Worm (Caenorhabditis elegans) whole organism, early embryonic: ENCODE results near the gene Y57A10B.6.

Experiments used
- B0310.2 ChIP-seq: sonication (generic microtip); optimal IDR thresholded peaks from 2 replicates; lab custom pipeline; 2016; ENCODE audit warnings: mild to moderate bottlenecking, missing genetic modification characterization, missing compliant biosample characterization
- F13C5.2 ChIP-seq: sonication (generic microtip); optimal IDR thresholded peaks from 2 replicates; lab custom pipeline; 2017; ENCODE audit warnings: mild to moderate bottlenecking, missing genetic modification characterization, inconsistent platforms, missing compliant biosample characterization
- aly-1 ChIP-seq: sonication (generic microtip); optimal IDR thresholded peaks from 2 replicates; lab custom pipeline; 2016; ENCODE audit warnings: missing genetic modification characterization, missing compliant biosample characterization
- ama-1 ChIP-seq: fragments of 150-350 bp; optimal IDR thresholded peaks from 2 replicates; lab custom pipeline; 2014
- ceh-13 ChIP-seq: fragments of 200-800 bp; sonication (Bioruptor generic); optimal IDR thresholded peaks from 2 replicates; lab custom pipeline; 2018; ENCODE audit warnings: mild to moderate bottlenecking, missing genetic modification characterization, missing compliant biosample characterization
- ceh-36 ChIP-seq: sonication (generic microtip); optimal IDR thresholded peaks from 2 replicates; lab custom pipeline; 2016; ENCODE audit warnings: missing genetic modification characterization, inconsistent platforms, missing compliant biosample characterization
- ets-7 ChIP-seq: sonication (generic microtip); optimal IDR thresholded peaks from 2 replicates; lab custom pipeline; 2016; ENCODE audit warnings: missing genotype, missing genetic modification characterization, missing compliant biosample characterization
- flt-1 ChIP-seq: fragments of 200-800 bp; sonication (Bioruptor generic); IDR thresholded peaks from 2 replicates; pipeline ENCODE4 v1.3.6; 2022; ENCODE audit warnings: missing genetic modification characterization, missing compliant biosample characterization
- hmbx-1 ChIP-seq: sonication (generic microtip); optimal IDR thresholded peaks from 2 replicates; lab custom pipeline; 2016; ENCODE audit warnings: mild to moderate bottlenecking, missing genetic modification characterization, missing compliant biosample characterization
- hmg-4 ChIP-seq: fragments of 200-800 bp; sonication (Bioruptor generic); optimal IDR thresholded peaks from 2 replicates; lab custom pipeline; 2018; ENCODE audit warnings: mild to moderate bottlenecking, missing genetic modification characterization, missing compliant biosample characterization
- hnd-1 ChIP-seq: sonication (generic microtip); optimal IDR thresholded peaks from 2 replicates; lab custom pipeline; 2016; ENCODE audit warnings: missing genetic modification characterization, missing compliant biosample characterization
- pes-1 ChIP-seq: fragments of 200-800 bp; sonication (Bioruptor generic); IDR thresholded peaks from 2 replicates; pipeline ENCODE4 v1.3.6; 2022; ENCODE audit warnings: missing genetic modification reagents, missing genetic modification characterization, missing compliant biosample characterization
- scrt-1 ChIP-seq: fragments of 200-800 bp; sonication (Bioruptor generic); IDR thresholded peaks from 2 replicates; pipeline ENCODE4 v1.3.6; 2022; ENCODE audit warnings: missing genetic modification characterization, missing compliant biosample characterization
- sea-1 ChIP-seq: fragments of 200-800 bp; sonication (Bioruptor generic); conservative IDR thresholded peaks from 2 replicates; pipeline ENCODE4 v1.3.6; 2022; ENCODE audit warnings: missing genetic modification characterization, missing compliant biosample characterization
- tbx-11 ChIP-seq: fragments of 200-800 bp; sonication (Bioruptor generic); IDR thresholded peaks from 2 replicates; pipeline ENCODE4 v1.3.6; 2022; ENCODE audit warnings: missing genetic modification characterization, missing compliant biosample characterization
- tbx-37 ChIP-seq: fragments of 200-800 bp; sonication (Bioruptor generic); conservative IDR thresholded peaks from 2 replicates; pipeline ENCODE4 v1.3.6; 2022; ENCODE audit warnings: missing genetic modification reagents, missing genetic modification characterization, missing compliant biosample characterization
- tra-4 ChIP-seq: sonication (generic microtip); optimal IDR thresholded peaks from 2 replicates; lab custom pipeline; 2017; ENCODE audit warnings: missing genetic modification characterization, missing compliant biosample characterization

Y57A10B.6 gene

DNA sequence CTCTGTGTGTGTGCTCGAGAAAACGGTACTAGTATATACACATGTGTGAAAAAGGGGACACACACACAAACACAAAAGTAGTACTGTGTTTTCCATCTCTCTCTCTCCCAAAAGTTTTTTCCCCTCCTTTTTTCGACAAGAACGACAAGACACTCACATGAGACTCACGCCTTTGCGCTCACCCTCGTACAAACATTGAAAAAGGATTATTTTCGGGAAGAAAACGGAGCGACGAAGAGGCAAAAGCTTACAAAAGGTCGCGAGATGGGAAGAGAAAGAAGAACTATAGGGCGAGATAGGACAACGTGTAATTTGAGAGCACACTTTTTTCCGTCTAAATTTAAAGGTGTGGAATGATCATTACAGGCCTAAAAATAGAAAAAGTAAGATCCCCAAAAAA is 40.0 kb upstream of the Y57A10B.6 start:
- no peak for TF ChIP-seq ama-1 (lab: Kevin White, UChicago)
- TF ChIP-seq ets-7 (tag; lab: Kevin White, UChicago): no peak
- no peak for TF ChIP-seq B0310.2 (tag; lab: Kevin White, UChicago)
- no peak for TF ChIP-seq ceh-36
- no peak for TF ChIP-seq tbx-37 (GFP tag; lab: Robert Waterston, UW)
- no peak for TF ChIP-seq hnd-1 (tag; lab: Kevin White, UChicago)
- no peak for TF ChIP-seq flt-1
- no peak for TF ChIP-seq sea-1 (GFP tag; lab: Robert Waterston, UW)
- TF ChIP-seq F13C5.2 (tag; lab: Kevin White, UChicago): no peak
- TF ChIP-seq ceh-13 (GFP tag; lab: Kevin White, UChicago): no peak
- no peak for TF ChIP-seq tbx-11
- no peak for TF ChIP-seq hmbx-1 (tag; lab: Kevin White, UChicago)
- no peak for TF ChIP-seq scrt-1 (GFP tag; lab: Robert Waterston, UW)
- TF ChIP-seq hmg-4 (GFP tag; lab: Kevin White, UChicago): no peak
- TF ChIP-seq aly-1 (tag; lab: Kevin White, UChicago): no peak
- TF ChIP-seq pes-1: no peak
- no peak for TF ChIP-seq tra-4 (tag; lab: Kevin White, UChicago)

ce11 chrII:12350737-12351275 is 39.1 kb upstream of the Y57A10B.6 start:
- TF ChIP-seq hnd-1 (tag; lab: Kevin White, UChicago) (no peak), F13C5.2 (tag; lab: Kevin White, UChicago) (no peak), aly-1 (tag; lab: Kevin White, UChicago) (no peak), sea-1 (GFP tag; lab: Robert Waterston, UW) (no peak), flt-1 (no peak), ama-1 (lab: Kevin White, UChicago) (no peak), tbx-11 (no peak), pes-1 (no peak), hmg-4 (GFP tag; lab: Kevin White, UChicago) (no peak), tra-4 (tag; lab: Kevin White, UChicago) (no peak), tbx-37 (GFP tag; lab: Robert Waterston, UW) (no peak), ceh-36 (no peak), ceh-13 (GFP tag; lab: Kevin White, UChicago) (no peak), hmbx-1 (tag; lab: Kevin White, UChicago) (no peak), ets-7 (tag; lab: Kevin White, UChicago) (no peak)

- TF ChIP-seq sea-1 (GFP tag; lab: Robert Waterston, UW) (no peak), ets-7 (tag; lab: Kevin White, UChicago) (no peak), B0310.2 (tag; lab: Kevin White, UChicago) (no peak)
Measured at ce11 chrII:12352115-12352514, 37.8 kb upstream of the Y57A10B.6 start, which contains the start of gene ras-1. ras-1 (minus strand) TSS chrII:12352243.

- no peak for TF ChIP-seq hnd-1 (tag; lab: Kevin White, UChicago)
- no peak for TF ChIP-seq flt-1
- TF ChIP-seq B0310.2 (tag; lab: Kevin White, UChicago): no peak
- no peak for TF ChIP-seq ceh-36
- no peak for TF ChIP-seq tbx-11
- TF ChIP-seq aly-1 (tag; lab: Kevin White, UChicago): no peak
Measured at ce11 chrII:12353104-12353503, 36.8 kb upstream of the Y57A10B.6 start.

DNA sequence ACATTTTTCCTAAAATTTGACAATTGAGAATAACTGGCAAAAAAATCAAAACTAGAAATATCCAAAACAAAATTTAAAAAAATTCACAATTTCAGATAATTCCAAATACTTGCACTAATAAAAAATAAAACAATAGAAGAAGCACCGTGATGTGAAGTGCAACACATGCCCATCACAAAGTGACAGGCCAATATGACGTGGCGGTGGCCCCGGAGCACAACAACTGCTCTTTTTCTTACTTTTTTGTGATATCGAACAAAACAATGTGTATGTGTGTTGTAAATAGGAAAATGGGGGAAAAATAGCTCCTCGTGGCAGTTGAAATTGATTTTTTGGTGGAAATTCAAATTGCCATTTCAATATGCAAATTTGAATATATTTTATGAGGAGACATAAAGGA is 36.1 kb upstream of the Y57A10B.6 start:
- TF ChIP-seq B0310.2 (tag; lab: Kevin White, UChicago) (no peak), pes-1 (no peak), sea-1 (GFP tag; lab: Robert Waterston, UW) (no peak), hmg-4 (GFP tag; lab: Kevin White, UChicago) (no peak), hnd-1 (tag; lab: Kevin White, UChicago) (no peak), flt-1 (no peak)

DNA sequence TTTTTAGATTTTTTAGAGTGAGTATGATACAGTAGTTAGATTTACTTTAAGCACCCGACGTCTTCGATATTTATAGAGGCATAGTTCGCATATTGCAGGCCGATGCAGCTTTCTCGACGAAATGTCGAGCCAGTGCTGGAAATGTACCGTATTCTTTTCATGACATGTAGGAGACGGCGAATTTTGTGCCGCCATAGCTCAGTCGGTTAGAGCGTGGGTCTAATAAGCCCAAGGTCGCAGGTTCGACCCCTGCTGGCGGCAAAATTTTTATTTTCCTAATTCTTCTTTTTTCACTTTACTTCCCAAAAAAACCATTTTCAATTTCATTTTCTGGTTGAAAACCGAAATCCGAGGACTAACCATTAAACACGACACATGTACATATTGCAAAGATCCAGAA is 27.6 kb upstream of the Y57A10B.6 start:
- TF ChIP-seq ceh-13 (GFP tag; lab: Kevin White, UChicago): no peak
- TF ChIP-seq tbx-37 (GFP tag; lab: Robert Waterston, UW): no peak
- peak; percentile 73 for TF ChIP-seq pes-1
- TF ChIP-seq ceh-36: no peak
- no peak for TF ChIP-seq hnd-1 (tag; lab: Kevin White, UChicago)
- TF ChIP-seq aly-1 (tag; lab: Kevin White, UChicago): no peak
- 0 out of 2 replicates have a peak, but pooled peaks have one; percentile 31 for TF ChIP-seq flt-1
- no peak for TF ChIP-seq sea-1 (GFP tag; lab: Robert Waterston, UW)
- no peak for TF ChIP-seq ets-7 (tag; lab: Kevin White, UChicago)

ce11 chrII:12369202-12369601 is 20.7 kb upstream of the Y57A10B.6 start:
- TF ChIP-seq ceh-13 (GFP tag; lab: Kevin White, UChicago) (no peak), flt-1 (no peak), hnd-1 (tag; lab: Kevin White, UChicago) (no peak), ets-7 (tag; lab: Kevin White, UChicago) (no peak), ceh-36 (no peak), B0310.2 (tag; lab: Kevin White, UChicago) (no peak), ama-1 (lab: Kevin White, UChicago) (no peak), F13C5.2 (tag; lab: Kevin White, UChicago) (no peak), sea-1 (GFP tag; lab: Robert Waterston, UW) (no peak), aly-1 (tag; lab: Kevin White, UChicago) (no peak), scrt-1 (GFP tag; lab: Robert Waterston, UW) (no peak), tra-4 (tag; lab: Kevin White, UChicago) (no peak), hmg-4 (GFP tag; lab: Kevin White, UChicago) (no peak), tbx-11 (no peak), tbx-37 (GFP tag; lab: Robert Waterston, UW) (no peak), pes-1 (no peak), hmbx-1 (tag; lab: Kevin White, UChicago) (no peak)
